Worm (Caenorhabditis elegans) whole organism, L2 larva: Measurements from ENCODE around the gene set-2.

Experiments
- ZK546.5 ChIP-seq: sonication (generic microtip); optimal IDR thresholded peaks from 2 replicates; lab custom pipeline; 2017; ENCODE audit warnings: missing biosample characterization, missing genetic modification characterization
- ama-1 ChIP-seq: fragments of 150-350 bp; optimal IDR thresholded peaks from 2 replicates; lab custom pipeline; 2018; ENCODE audit warnings: inconsistent platforms
- ceh-16 ChIP-seq: fragments of 150-350 bp; optimal IDR thresholded peaks from 2 replicates; lab custom pipeline; 2014; ENCODE audit warnings: missing biosample characterization, missing genetic modification characterization
- egl-27 ChIP-seq: sonication (generic microtip); optimal IDR thresholded peaks from 3 replicates; lab custom pipeline; 2017; ENCODE audit warnings: missing biosample characterization, missing genetic modification reagents, missing genetic modification characterization
- fos-1 ChIP-seq: fragments of 150-350 bp; optimal IDR thresholded peaks from 2 replicates; lab custom pipeline; 2014; ENCODE audit warnings: missing biosample characterization, missing genetic modification characterization
- lin-39 ChIP-seq: fragments of 150-350 bp; optimal IDR thresholded peaks from 2 replicates; lab custom pipeline; 2014; ENCODE audit warnings: missing biosample characterization, missing genetic modification reagents, missing genetic modification characterization
- mdl-1 ChIP-seq, 2 experiments: fragments of 150-350 bp in 1 of 2; sonication (generic microtip) in 1 of 2; optimal IDR thresholded peaks; 2 replicates each; lab custom pipeline; 2017; ENCODE audit warnings: missing biosample characterization in 2 of 2, missing genetic modification characterization in 2 of 2
- nhr-11 ChIP-seq: fragments of 150-350 bp; optimal IDR thresholded peaks from 2 replicates; lab custom pipeline; 2014; ENCODE audit warnings: missing biosample characterization, missing genetic modification characterization
- nhr-23 ChIP-seq: fragments of 150-350 bp; optimal IDR thresholded peaks from 2 replicates; lab custom pipeline; 2014; ENCODE audit warnings: missing biosample characterization, missing genetic modification reagents, missing genetic modification characterization
- snpc-4 ChIP-seq: fragments of 150-350 bp; optimal IDR thresholded peaks from 2 replicates; lab custom pipeline; 2014; ENCODE audit warnings: missing biosample characterization, missing genetic modification characterization
- unc-39 ChIP-seq: fragments of 150-350 bp; optimal IDR thresholded peaks from 2 replicates; lab custom pipeline; 2014; ENCODE audit warnings: missing biosample characterization, missing genetic modification characterization
- unc-62 ChIP-seq: fragments of 150-350 bp; optimal IDR thresholded peaks from 2 replicates; lab custom pipeline; 2014; ENCODE audit warnings: missing biosample characterization, missing genetic modification reagents, missing genetic modification characterization

ce11 chrIII:4930154-4930679, at the start of gene set-2:
- TF ChIP-seq ama-1 (no peak), snpc-4 (no peak), ceh-16 (tag; lab: Kevin White, UChicago) (no peak), unc-39 (tag; lab: Kevin White, UChicago) (no peak), unc-62 (no peak), nhr-11 (tag; lab: Kevin White, UChicago) (no peak), ZK546.5 (tag; lab: Kevin White, UChicago) (no peak), nhr-23 (tag; lab: Kevin White, UChicago) (no peak), egl-27 (tag; lab: Kevin White, UChicago) (no peak), mdl-1 (tag; optimal IDR thresholded peaks at IDR 0.05; lab: Kevin White, UChicago) (no peak), fos-1 (tag; lab: Kevin White, UChicago) (peak; percentile 14), lin-39 (tag; lab: Kevin White, UChicago) (no peak)
